Worm (Caenorhabditis elegans) whole organism, late embryonic: ENCODE measurements around the gene aqp-8.

Experiments used
- ceh-9 ChIP-seq: sonication (generic microtip); optimal IDR thresholded peaks from 2 replicates; lab custom pipeline; 2016; ENCODE audit warnings: mild to moderate bottlenecking, missing genetic modification characterization, inconsistent platforms, missing compliant biosample characterization
- dve-1 ChIP-seq: sonication (generic microtip); optimal IDR thresholded peaks from 2 replicates; lab custom pipeline; 2017; ENCODE audit warnings: antibody characterized with exemption, mild to moderate bottlenecking, missing genetic modification characterization, missing compliant biosample characterization
- nfya-1 ChIP-seq: sonication (generic microtip); optimal IDR thresholded peaks from 2 replicates; lab custom pipeline; 2017; ENCODE audit warnings: missing genetic modification characterization, mild to moderate bottlenecking, missing compliant biosample characterization, antibody characterized with exemption, moderate library complexity
- nhr-11 ChIP-seq: fragments of 150-350 bp; optimal IDR thresholded peaks from 2 replicates; lab custom pipeline; 2014; ENCODE audit warnings: missing biosample characterization, missing genetic modification characterization
- nhr-232 ChIP-seq: sonication (generic microtip); optimal IDR thresholded peaks from 2 replicates; lab custom pipeline; 2016; ENCODE audit warnings: missing genetic modification characterization, missing compliant biosample characterization
- pag-3 ChIP-seq: sonication (generic microtip); optimal IDR thresholded peaks from 2 replicates; lab custom pipeline; 2016; ENCODE audit warnings: missing compliant biosample characterization, missing genetic modification characterization, borderline replicate concordance
- pax-1 ChIP-seq: fragments of 150-350 bp; optimal IDR thresholded peaks from 2 replicates; lab custom pipeline; 2014; ENCODE audit warnings: missing biosample characterization, missing genetic modification characterization
- pha-4 ChIP-seq: fragments of 150-350 bp; optimal IDR thresholded peaks from 2 replicates; lab custom pipeline; 2018; ENCODE audit warnings: missing biosample characterization, missing genetic modification reagents, missing genetic modification characterization

- peak; percentile 40 for TF ChIP-seq dve-1 (tag; lab: Kevin White, UChicago)
- TF ChIP-seq pax-1 (tag; lab: Kevin White, UChicago) = no peak
- no peak for TF ChIP-seq ceh-9 (tag; lab: Kevin White, UChicago)
- TF ChIP-seq nhr-232 (tag; lab: Kevin White, UChicago) = no peak
- no peak for TF ChIP-seq pha-4 (tag; lab: Kevin White, UChicago)
- TF ChIP-seq nhr-11 (tag; lab: Kevin White, UChicago) = no peak
- TF ChIP-seq nfya-1 (tag; lab: Kevin White, UChicago) = peak; percentile 36
- no peak for TF ChIP-seq pag-3 (tag; lab: Kevin White, UChicago)
Measured at ce11 chrX:4706755-4707226, 2.0 kb upstream of the aqp-8 start, which contains the start of gene dhhc-10.
